Worm (Caenorhabditis elegans): ENCODE measurements around the gene fbxl-3.

DNA sequence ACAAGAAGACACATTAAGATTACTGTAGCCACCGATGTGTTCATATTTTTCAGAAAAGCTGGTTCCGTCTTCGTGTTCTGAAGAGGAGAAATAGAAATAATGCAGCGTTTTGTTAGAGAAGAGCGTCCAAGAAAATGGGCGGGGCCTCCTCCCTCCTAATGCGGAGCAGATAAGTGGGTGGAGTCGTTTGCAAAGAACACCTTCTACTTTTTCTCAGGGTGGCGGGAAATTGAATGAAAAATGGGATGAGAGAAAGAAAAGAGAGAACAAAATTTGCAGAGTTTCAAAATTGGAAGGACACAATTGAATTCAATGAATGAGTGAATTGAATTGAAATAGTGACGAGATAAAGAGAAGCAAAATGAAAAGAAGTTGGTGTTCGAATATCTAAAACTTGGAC is 33.1 kb downstream of the fbxl-3 start, which contains the start of gene F09E5.16:
- no peak for TF ChIP-seq flt-1 (GFP tag; IDR thresholded peaks at IDR 0.05)
- no peak for TF ChIP-seq med-1 (GFP tag; optimal IDR thresholded peaks at IDR 0.05; ENCODE audit: insufficient read depth)
- no peak for TF ChIP-seq ref-1 (GFP tag; conservative IDR thresholded peaks at IDR 0.05)
- TF ChIP-seq tab-1 (GFP tag; IDR thresholded peaks at IDR 0.05) = no peak
- TF ChIP-seq T22C8.4 (GFP tag; IDR thresholded peaks at IDR 0.05) = no peak
- no peak for TF ChIP-seq ztf-29 (GFP tag; IDR thresholded peaks at IDR 0.05)

Measured in whole organism, midembryonic.